Fruit fly (Drosophila melanogaster): ENCODE measurements around the gene Syx17.

- TF ChIP-seq insv (optimal IDR thresholded peaks at IDR 0.05), result no peak
- TF ChIP-seq h (optimal IDR thresholded peaks at IDR 0.05), result no peak
- no peak for TF ChIP-seq Sin3A (optimal IDR thresholded peaks at IDR 0.05)
Measured at dm6 chr3L:4417543-4417942, 14.3 kb downstream of the Syx17 start.
